Fruit fly (Drosophila melanogaster): ENCODE measurements around the gene CG42713.

DNA sequence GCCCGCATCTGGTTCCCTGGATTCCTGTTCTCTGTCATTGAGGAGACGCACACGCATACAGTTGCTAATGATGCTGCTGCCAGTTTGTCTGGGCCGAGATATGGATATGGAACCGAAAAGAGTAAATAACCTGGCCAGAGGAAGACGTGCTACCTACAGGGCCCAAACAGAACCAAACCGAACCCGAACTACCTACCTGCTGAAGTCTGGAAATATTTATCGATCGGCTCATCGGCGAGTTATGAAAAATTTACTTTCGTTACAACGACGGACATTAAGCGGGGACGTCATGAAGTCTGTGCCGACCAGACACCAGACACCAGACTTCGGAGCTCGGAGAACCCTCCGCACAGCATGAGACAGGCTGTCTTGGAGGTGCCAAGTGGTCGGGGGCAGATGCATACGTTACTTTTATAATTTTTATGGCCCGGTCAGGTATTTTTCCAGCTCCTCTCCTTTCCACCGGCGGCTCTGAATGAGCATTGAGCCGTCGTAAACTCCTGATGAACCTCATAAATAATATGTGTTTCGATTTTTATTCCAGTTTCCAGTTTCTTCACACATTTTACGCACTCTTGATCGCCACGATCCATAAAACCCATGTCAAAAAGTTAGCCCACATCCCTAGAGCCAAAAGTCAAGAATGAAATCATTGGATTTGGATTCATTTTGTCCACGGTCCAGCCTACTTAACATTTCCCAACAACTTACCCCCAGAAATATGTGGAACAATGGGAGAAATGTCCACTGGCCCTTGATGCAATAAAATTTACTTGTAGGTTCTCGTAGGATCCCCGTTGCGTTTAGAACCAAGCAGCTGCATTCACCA lies 44.3 kb upstream of the CG42713 start:
- TF ChIP-seq usp (GFP tag; optimal IDR thresholded peaks at IDR 0.05) = no peak
- TF ChIP-seq Dfd (GFP tag; optimal IDR thresholded peaks at IDR 0.05) = no peak
- TF ChIP-seq sage (GFP tag; optimal IDR thresholded peaks at IDR 0.05) = no peak
- TF ChIP-seq dsf (GFP tag; optimal IDR thresholded peaks at IDR 0.05; ENCODE audit: borderline replicate concordance) = no peak
- no peak for TF ChIP-seq Jra (GFP tag; optimal IDR thresholded peaks at IDR 0.05)
- TF ChIP-seq CrebA (GFP tag; optimal IDR thresholded peaks at IDR 0.05; ENCODE audit: borderline replicate concordance) = no peak
- no peak for TF ChIP-seq Abd-B (GFP tag; optimal IDR thresholded peaks at IDR 0.05)
- TF ChIP-seq woc (GFP tag; optimal IDR thresholded peaks at IDR 0.05) = no peak
- no peak for TF ChIP-seq h (GFP tag; optimal IDR thresholded peaks at IDR 0.05)
- TF ChIP-seq pan (optimal IDR thresholded peaks at IDR 0.05) = no peak
- no peak for TF ChIP-seq psq (GFP tag; optimal IDR thresholded peaks at IDR 0.05)
- TF ChIP-seq foxo (GFP tag; optimal IDR thresholded peaks at IDR 0.05) = no peak
- TF ChIP-seq br (GFP tag; optimal IDR thresholded peaks at IDR 0.05) = no peak
